Fruit fly (Drosophila melanogaster): ENCODE measurements around the gene CG13040.

DNA sequence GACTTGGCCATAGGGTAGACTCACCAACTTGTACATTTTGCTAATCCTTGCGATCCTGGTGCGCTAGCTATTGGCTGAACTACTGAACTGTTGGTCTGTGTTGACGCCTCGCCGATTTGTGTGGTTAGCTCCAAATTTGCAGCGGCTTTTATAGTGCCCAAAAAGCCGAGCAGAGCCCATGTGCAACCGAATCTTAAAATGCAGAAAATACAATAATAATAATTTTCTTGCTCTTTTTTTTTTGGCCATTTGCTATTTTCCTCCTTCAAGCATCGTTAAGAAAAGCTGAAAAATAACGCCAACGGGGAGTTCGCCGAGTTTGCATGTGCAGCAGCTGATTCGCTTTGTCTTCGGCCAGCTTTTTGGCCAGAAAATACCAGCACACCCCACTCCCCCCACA lies 18.2 kb downstream of the CG13040 start, which contains the start of gene CG13042:
- no peak for TF ChIP-seq Pif1A (GFP tag; optimal IDR thresholded peaks at IDR 0.05)
- no peak for TF ChIP-seq CG14655 (GFP tag; optimal IDR thresholded peaks at IDR 0.05)
- TF ChIP-seq CG12605 (GFP tag; IDR thresholded peaks at IDR 0.05), result no peak

Measured in whole organism, pupa.